Worm (Caenorhabditis elegans) whole organism, L4/young adult: ENCODE data around the gene str-69.

Experiments
- W03F9.2 ChIP-seq: fragments of 150-350 bp; optimal IDR thresholded peaks from 2 replicates; lab custom pipeline; 2014; ENCODE audit warnings: missing biosample characterization, missing genetic modification characterization
- dao-5 ChIP-seq: sonication (generic microtip); optimal IDR thresholded peaks from 2 replicates; lab custom pipeline; 2016; ENCODE audit warnings: missing genotype, missing genetic modification characterization, moderate library complexity, missing compliant biosample characterization
- him-1 ChIP-seq: sonication (generic microtip); optimal IDR thresholded peaks from 2 replicates; lab custom pipeline; 2016; ENCODE audit warnings: missing genotype, missing genetic modification reagents, missing genetic modification characterization, missing compliant biosample characterization

str-69 gene

DNA sequence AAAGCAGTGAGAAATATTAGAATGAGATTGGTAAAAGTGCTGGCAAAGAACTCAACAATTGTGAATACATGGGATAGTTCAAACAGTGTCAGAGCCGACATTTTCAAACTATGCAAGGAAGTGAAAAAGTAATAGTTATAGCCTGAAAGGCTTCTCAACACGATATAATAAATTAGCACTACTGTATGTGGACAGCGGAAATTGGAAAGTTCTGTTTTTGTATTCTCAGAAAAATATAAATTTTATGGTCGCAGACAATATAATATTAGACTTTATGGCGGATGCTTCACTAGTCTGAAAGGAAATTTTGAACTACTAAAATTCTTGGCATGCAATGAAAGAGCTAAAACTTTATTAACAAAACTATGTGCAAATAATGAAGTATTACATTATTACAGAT is at the start of gene str-69:
str-69 (minus strand) TSS at position 101 of the 400 bp plus-strand sequence.
- TF ChIP-seq dao-5 (no peak), him-1 (tag; lab: Kevin White, UChicago) (no peak), W03F9.2 (tag; lab: Kevin White, UChicago) (no peak)

DNA sequence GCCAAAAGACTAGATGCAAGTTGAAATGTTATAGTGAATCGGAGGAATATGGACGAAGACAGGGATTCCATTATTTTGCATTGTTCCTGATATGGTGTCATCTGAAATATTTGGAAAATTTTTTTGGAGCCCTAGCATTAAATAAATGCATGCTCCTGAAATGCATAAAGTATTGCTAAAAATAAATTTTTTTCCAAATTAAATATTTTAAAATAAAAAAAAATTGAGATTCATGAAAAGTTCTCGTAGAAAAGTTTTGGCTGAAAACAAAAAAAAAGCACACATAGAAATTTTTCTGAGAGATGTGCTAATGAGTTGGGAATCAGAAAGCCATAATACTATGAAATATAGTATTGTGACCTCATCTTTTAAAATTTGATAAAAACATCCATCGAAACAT is 49.4 kb upstream of the str-69 start, which contains the start of gene srab-7:
srab-7 (minus strand) TSS at position 101 of the 400 bp plus-strand sequence.
- TF ChIP-seq him-1 (tag; lab: Kevin White, UChicago): no peak
- no peak for TF ChIP-seq dao-5
- no peak for TF ChIP-seq W03F9.2 (tag; lab: Kevin White, UChicago)

DNA sequence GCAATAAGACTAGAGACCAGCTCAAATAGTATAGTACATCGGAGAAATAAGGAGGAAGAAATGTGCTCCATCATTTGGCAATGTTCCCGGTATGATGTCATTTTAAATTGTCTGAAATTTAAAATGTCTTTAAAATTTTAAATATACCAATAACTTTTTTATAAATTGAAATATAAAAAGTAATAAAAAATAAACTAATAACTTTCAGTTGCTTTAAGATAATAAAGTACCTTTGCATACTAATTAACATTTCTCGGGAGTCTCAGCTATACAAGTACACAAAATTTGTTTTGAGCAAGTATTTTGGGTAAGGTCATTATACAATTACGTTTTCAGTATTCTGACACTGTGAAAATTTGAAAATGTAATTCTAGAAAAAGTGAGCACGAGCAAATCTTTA is 46.2 kb upstream of the str-69 start, which contains the start of gene srab-6:
srab-6 (minus strand) TSS at position 101 of the 400 bp plus-strand sequence.
- TF ChIP-seq dao-5 (no peak), W03F9.2 (tag; lab: Kevin White, UChicago) (no peak), him-1 (tag; lab: Kevin White, UChicago) (no peak)

DNA sequence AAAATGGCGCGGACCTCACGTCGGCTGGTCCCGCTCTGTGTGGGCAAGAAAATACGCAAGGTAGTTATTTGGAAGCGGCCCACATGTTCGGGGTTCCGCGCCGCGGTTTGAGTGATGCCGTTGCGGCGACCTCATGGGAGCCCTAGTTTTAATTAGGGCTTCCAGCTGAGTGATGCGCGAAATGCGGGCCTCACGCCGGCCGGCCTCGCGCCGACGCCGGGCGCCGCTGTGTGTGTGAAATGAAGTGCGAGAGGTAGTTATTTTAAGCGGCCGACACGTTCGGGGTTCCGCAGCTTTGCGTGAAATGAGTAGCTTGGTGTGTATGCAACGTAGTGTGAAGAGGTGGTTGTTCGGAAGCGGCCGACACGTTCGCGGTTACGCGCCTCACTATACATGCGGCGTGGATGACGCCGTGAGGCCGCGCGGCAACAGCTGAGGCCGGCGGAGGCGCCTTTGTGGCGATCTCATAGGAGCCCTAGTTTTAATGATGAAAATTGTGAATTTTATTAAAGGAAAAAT is 44.3 kb upstream of the str-69 start:
- no peak for TF ChIP-seq W03F9.2 (tag; lab: Kevin White, UChicago)
- no peak for TF ChIP-seq dao-5
- TF ChIP-seq him-1 (tag; lab: Kevin White, UChicago): no peak

DNA sequence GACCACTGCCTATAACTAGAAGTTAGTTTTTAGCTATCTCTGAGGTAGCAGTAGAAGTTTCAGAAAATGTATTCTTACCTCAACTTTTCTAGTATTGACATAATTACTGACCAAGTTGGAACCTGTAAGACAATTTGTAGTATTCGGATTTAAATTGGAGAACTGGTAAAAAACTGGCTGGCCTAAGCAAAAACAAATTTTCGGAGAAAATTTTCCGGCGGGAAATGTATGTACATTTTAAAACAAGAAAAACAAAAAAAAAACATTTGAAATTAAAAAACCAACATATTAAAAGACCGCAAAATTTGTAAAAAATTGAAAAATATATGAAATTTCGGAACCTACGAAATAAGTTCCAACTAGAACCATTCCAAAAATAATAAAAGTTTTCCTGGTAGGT is 41.2 kb upstream of the str-69 start, which contains the start of gene srab-11:
srab-11 (minus strand) TSS at position 101 of the 400 bp plus-strand sequence.
- no peak for TF ChIP-seq him-1 (tag; lab: Kevin White, UChicago)
- no peak for TF ChIP-seq W03F9.2 (tag; lab: Kevin White, UChicago)
- TF ChIP-seq dao-5: no peak

DNA sequence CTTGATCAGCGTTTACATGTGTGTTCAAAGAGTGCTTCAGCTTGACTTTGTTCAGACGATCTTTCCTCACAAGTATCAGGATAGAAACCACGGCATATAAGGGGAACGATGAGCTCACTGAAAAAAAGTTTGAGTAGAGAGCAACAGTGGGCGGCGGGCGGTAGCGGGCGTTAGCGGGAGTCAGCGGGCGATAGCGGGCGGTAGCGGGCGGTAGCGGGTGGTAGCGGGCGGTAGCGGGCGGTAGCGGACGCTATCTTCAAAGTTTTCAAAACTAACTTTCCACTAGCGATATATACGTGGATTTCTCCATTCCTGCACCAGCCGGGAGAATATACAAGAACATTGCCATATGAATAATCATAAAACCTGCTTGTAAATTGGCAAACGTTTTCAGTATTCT is 39.5 kb upstream of the str-69 start:
- TF ChIP-seq W03F9.2 (tag; lab: Kevin White, UChicago) (no peak), dao-5 (no peak)

DNA sequence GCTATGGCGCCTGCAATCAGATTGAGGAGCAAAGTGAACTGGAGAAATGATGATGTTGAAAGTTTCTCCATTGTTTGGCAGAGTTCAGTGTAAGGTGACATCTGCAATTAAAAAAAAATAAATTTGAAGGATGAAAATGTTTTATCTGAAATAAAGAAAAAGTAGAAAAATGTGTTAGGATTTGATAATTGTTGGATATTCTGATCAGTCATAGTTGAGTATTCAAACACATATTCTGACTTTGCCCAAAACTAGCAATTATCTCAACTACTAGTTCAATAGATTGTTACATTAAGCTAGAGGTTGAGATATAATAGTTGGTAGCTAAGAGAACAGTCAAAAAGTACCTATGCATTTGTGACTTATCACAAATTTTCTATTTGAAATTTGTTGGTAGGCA is 38.8 kb upstream of the str-69 start, which contains the start of gene srab-10:
srab-10 (minus strand) TSS at position 101 of the 400 bp plus-strand sequence.
- no peak for TF ChIP-seq W03F9.2 (tag; lab: Kevin White, UChicago)
- TF ChIP-seq dao-5: no peak
- no peak for TF ChIP-seq him-1 (tag; lab: Kevin White, UChicago)

DNA sequence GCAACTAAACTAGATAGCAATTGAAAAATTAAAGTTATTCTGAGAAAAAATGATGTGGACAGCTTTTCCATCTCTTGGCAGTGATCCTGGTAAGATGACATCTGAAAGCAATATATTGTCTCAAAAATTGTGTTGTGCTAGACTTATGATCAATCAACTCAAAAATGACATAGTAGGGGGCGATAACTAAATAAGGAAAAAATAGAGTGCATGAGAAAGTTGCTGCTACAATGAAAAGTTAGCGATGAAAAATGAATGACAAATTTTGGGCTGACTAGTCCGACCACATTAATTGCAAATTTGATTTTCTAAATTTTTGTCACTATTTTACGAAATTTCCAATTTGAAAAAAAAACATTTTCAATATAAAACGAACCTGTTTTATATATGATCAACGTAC is 35.5 kb upstream of the str-69 start, which contains the start of gene srab-9:
srab-9 (minus strand) TSS at position 101 of the 400 bp plus-strand sequence.
- TF ChIP-seq dao-5 (no peak), W03F9.2 (tag; lab: Kevin White, UChicago) (no peak), him-1 (tag; lab: Kevin White, UChicago) (no peak)

DNA sequence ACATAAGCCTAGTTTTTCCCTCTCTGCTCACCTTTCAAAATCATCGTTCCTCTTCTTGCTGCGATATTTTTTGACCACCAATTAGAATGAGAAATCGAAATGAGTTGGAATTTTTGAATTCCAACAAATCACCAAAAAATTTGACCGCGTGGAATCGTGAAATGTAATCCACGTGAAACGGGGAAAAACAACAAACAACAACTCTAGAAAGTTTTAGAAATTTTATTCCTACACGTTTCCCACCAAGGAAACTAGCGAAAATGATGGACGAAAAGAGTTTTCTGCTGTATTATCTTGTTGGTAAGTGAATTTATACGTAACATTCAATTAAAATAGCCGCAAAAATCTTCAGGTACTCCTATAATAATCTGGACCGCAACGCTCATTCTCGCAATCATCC is 32.8 kb upstream of the str-69 start, which contains the start of the genes irld-3 and F02C9.1:
irld-3 (minus strand) TSS at position 101 of the 400 bp plus-strand sequence.
F02C9.1 (plus strand) TSS at position 216 of the 400 bp plus-strand sequence.
- TF ChIP-seq W03F9.2 (tag; lab: Kevin White, UChicago) (no peak), him-1 (tag; lab: Kevin White, UChicago) (no peak), dao-5 (no peak)

DNA sequence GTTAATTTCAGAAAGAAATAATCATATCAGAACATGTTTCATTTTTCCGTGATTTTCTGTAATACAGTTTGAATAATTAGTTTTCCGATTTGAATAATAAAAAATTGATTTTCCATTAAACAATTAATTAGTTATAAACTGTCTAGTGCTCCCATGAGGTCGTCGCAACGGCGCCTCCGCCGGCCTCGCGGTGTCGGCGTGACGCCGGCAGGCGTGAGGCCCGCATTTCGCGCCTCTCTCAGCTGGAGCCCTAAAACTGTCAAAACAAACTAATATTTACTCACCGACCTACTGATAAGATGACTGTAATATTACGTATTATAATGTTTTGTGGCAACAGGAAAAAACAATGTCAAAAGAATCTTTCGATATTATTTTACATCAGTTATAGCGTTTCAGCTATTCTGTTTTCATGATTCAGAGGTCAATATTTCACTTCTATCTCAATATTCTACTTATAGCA is 27.6 kb upstream of the str-69 start, which contains the start of gene F02C9.2:
F02C9.2 (plus strand) TSS at position 413 of the 463 bp plus-strand sequence.
- TF ChIP-seq him-1 (tag; lab: Kevin White, UChicago): no peak
- no peak for TF ChIP-seq dao-5
- no peak for TF ChIP-seq W03F9.2 (tag; lab: Kevin White, UChicago)

DNA sequence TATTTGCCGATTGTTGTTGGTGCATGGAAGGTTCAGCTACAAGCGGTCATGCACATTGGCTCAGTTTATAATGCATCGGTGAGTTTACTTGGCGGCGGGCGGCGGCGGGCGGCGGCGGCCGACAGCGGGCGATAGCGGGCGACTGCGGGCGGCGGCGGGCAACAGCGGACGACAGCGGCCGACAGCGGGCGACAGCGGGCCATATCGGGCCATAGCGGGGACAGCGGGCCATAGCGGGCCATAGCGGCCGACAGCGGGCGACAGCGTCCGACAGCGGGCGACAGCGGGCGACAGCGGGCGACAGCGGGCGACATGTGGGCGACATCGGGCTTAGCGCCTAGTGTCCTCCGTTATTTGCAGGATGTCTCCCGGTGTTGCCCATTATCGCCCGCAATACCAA is 26.4 kb upstream of the str-69 start:
- no peak for TF ChIP-seq W03F9.2 (tag; lab: Kevin White, UChicago)
- TF ChIP-seq him-1 (tag; lab: Kevin White, UChicago): no peak
- no peak for TF ChIP-seq dao-5

DNA sequence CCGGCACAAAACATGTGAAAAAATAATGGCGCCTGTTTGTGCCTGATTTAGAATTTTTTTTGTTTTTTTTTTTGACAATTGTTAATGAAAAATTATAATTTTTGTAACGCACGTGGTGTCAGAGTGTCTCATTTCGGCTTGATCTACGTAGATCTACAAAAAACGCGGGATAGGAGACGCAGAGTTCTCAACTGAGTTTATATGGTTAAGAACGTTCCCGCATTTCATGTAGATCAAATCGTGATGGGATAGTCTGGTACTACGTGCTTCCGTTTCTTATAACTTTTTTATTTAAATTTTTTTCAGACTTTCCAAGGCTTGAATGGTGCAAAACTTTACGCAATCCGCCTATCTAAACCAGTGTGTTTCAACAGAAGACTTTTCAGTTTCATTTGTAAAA is 23.1 kb upstream of the str-69 start, which contains the start of gene tat-6:
tat-6 (plus strand) TSS at position 301 of the 400 bp plus-strand sequence.
- TF ChIP-seq him-1 (tag; lab: Kevin White, UChicago) (no peak), W03F9.2 (tag; lab: Kevin White, UChicago) (no peak)

DNA sequence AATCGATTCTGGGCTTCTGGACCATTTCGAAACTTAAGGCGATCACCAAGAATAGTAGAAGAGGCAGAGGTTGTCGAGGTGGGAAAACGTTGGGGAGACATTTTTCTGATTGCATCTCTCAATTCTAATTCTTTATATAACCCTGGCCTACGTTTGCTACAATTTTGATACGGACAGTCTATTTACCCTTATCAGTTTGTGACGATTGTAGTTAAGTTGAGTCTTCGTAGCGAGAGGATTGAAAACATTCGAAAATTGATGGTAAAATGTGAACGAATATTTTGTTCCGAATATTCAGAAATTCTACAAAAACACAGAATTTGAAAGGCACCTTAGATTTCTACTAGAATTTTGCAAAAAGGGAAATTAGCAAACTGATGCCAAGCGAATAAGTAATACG is 22.0 kb upstream of the str-69 start, which contains the start of gene Y73C8C.10:
Y73C8C.10 (minus strand) TSS at position 101 of the 400 bp plus-strand sequence.
- TF ChIP-seq him-1 (tag; lab: Kevin White, UChicago) (no peak), W03F9.2 (tag; lab: Kevin White, UChicago) (no peak), dao-5 (no peak)

DNA sequence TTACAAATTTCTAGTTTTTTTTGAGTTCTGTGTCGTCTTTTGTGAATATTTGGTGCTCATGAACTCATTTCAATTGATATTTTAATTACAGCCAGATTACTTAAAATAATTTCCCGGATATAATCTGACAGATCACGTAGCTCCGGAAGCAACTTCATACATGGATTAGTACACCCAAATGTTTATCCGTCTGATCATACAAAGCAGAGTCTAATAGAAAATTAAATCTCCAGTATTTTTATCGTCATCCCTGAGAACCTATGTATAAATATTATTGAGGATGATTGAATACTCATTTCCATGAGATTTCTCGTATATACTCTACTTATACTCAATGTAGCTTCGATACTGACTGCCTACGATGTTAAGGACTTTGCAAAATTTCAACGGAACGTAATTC is 19.2 kb upstream of the str-69 start, which contains the start of gene Y73C8C.12:
Y73C8C.12 (plus strand) TSS at position 301 of the 400 bp plus-strand sequence.
- TF ChIP-seq dao-5 (no peak), W03F9.2 (tag; lab: Kevin White, UChicago) (no peak), him-1 (tag; lab: Kevin White, UChicago) (no peak)
